Worm (Caenorhabditis elegans) whole organism, L3 larva: ENCODE measurements around the gene snr-5.

Source experiments
- R02D3.7 ChIP-seq: fragments of 150-350 bp; optimal IDR thresholded peaks from 2 replicates; lab custom pipeline; 2014; ENCODE audit warnings: missing biosample characterization, missing genetic modification characterization
- ZK546.5 ChIP-seq: sonication (generic microtip); optimal IDR thresholded peaks from 2 replicates; lab custom pipeline; 2017; ENCODE audit warnings: missing biosample characterization, missing genetic modification characterization
- aly-2 ChIP-seq: fragments of 150-350 bp; optimal IDR thresholded peaks from 2 replicates; lab custom pipeline; 2014; ENCODE audit warnings: missing biosample characterization, missing genetic modification characterization
- ceh-28 ChIP-seq: fragments of 150-350 bp; optimal IDR thresholded peaks from 2 replicates; lab custom pipeline; 2014; ENCODE audit warnings: missing biosample characterization, missing genetic modification reagents, missing genetic modification characterization
- ceh-82 ChIP-seq: fragments of 150-350 bp; optimal IDR thresholded peaks from 2 replicates; lab custom pipeline; 2014; ENCODE audit warnings: missing biosample characterization, missing genetic modification characterization
- ceh-9 ChIP-seq: sonication (generic microtip); optimal IDR thresholded peaks from 2 replicates; lab custom pipeline; 2018; ENCODE audit warnings: missing biosample characterization, missing genetic modification characterization
- daf-12 ChIP-seq: fragments of 150-350 bp; optimal IDR thresholded peaks from 2 replicates; lab custom pipeline; 2014; ENCODE audit warnings: missing biosample characterization, missing genetic modification reagents, missing genetic modification characterization
- egl-5 ChIP-seq: fragments of 150-350 bp; optimal IDR thresholded peaks from 2 replicates; lab custom pipeline; 2017; ENCODE audit warnings: missing biosample characterization, missing genetic modification reagents, missing genetic modification characterization, inconsistent platforms
- elt-1 ChIP-seq: fragments of 150-350 bp; optimal IDR thresholded peaks from 2 replicates; lab custom pipeline; 2014; ENCODE audit warnings: missing biosample characterization, missing genetic modification characterization
- elt-3 ChIP-seq, 3 experiments: fragments of 150-350 bp in 1 of 3; sonication (generic microtip) in 2 of 3; optimal IDR thresholded peaks; 2 replicates in 2 of 3; 4 replicates in 1 of 3; lab custom pipeline; 2014 to 2017; ENCODE audit warnings: missing biosample characterization in 3 of 3, missing genetic modification characterization in 3 of 3
- fkh-10 ChIP-seq: sonication (generic microtip); optimal IDR thresholded peaks from 2 replicates; lab custom pipeline; 2017; ENCODE audit warnings: missing biosample characterization, missing genetic modification reagents, missing genetic modification characterization
- fos-1 ChIP-seq: fragments of 150-350 bp; optimal IDR thresholded peaks from 2 replicates; lab custom pipeline; 2014; ENCODE audit warnings: missing biosample characterization, missing genetic modification characterization
- jun-1 ChIP-seq: fragments of 150-350 bp; optimal IDR thresholded peaks from 2 replicates; lab custom pipeline; 2014; ENCODE audit warnings: missing biosample characterization, missing genetic modification reagents, missing genetic modification characterization
- lin-15B ChIP-seq: fragments of 150-350 bp; optimal IDR thresholded peaks from 2 replicates; lab custom pipeline; 2014; ENCODE audit warnings: missing biosample characterization, missing genetic modification characterization
- lin-39 ChIP-seq: fragments of 150-350 bp; optimal IDR thresholded peaks from 2 replicates; lab custom pipeline; 2018; ENCODE audit warnings: missing biosample characterization, missing genetic modification reagents, missing genetic modification characterization
- lsy-12 ChIP-seq: sonication (generic microtip); optimal IDR thresholded peaks from 2 replicates; lab custom pipeline; 2016; ENCODE audit warnings: mild to moderate bottlenecking, missing genetic modification characterization, missing compliant biosample characterization
- mdl-1 ChIP-seq: fragments of 150-350 bp; optimal IDR thresholded peaks from 2 replicates; lab custom pipeline; 2014; ENCODE audit warnings: missing biosample characterization, missing genetic modification characterization
- mml-1 ChIP-seq: fragments of 150-350 bp; sonication (generic microtip); optimal IDR thresholded peaks from 3 replicates; lab custom pipeline; 2014; ENCODE audit warnings: missing biosample characterization, missing genetic modification characterization
- nfya-1 ChIP-seq: sonication (generic microtip); optimal IDR thresholded peaks from 2 replicates; lab custom pipeline; 2017; ENCODE audit warnings: missing genetic modification characterization, mild to moderate bottlenecking, missing compliant biosample characterization, antibody characterized with exemption, moderate library complexity; ENCODE audit not compliant: insufficient read depth
- nhr-12 ChIP-seq: fragments of 150-350 bp; optimal IDR thresholded peaks from 2 replicates; lab custom pipeline; 2014; ENCODE audit warnings: missing biosample characterization, missing genetic modification characterization
- nhr-23 ChIP-seq: fragments of 150-350 bp; optimal IDR thresholded peaks from 2 replicates; lab custom pipeline; 2014; ENCODE audit warnings: missing biosample characterization, missing genetic modification reagents, missing genetic modification characterization
- nhr-237 ChIP-seq: fragments of 150-350 bp; optimal IDR thresholded peaks from 2 replicates; lab custom pipeline; 2014; ENCODE audit warnings: missing biosample characterization, missing genetic modification characterization
- nhr-25 ChIP-seq: sonication (generic microtip); optimal IDR thresholded peaks from 2 replicates; lab custom pipeline; 2017; ENCODE audit warnings: missing biosample characterization, missing genetic modification characterization
- nhr-28 ChIP-seq: fragments of 150-350 bp; optimal IDR thresholded peaks from 2 replicates; lab custom pipeline; 2014; ENCODE audit warnings: missing biosample characterization, missing genetic modification characterization
- nhr-43 ChIP-seq: sonication (generic microtip); optimal IDR thresholded peaks from 2 replicates; lab custom pipeline; 2016; ENCODE audit warnings: mild to moderate bottlenecking, missing genetic modification characterization, missing compliant biosample characterization; ENCODE audit not compliant: poor library complexity, severe bottlenecking
- nhr-67 ChIP-seq: fragments of 150-350 bp; optimal IDR thresholded peaks from 2 replicates; lab custom pipeline; 2014; ENCODE audit warnings: missing biosample characterization, missing genetic modification characterization
- nhr-76 ChIP-seq: fragments of 150-350 bp; sonication (generic microtip); optimal IDR thresholded peaks from 5 replicates; lab custom pipeline; 2014; ENCODE audit warnings: missing biosample characterization, missing genetic modification characterization
- nhr-77 ChIP-seq: fragments of 150-350 bp; optimal IDR thresholded peaks from 2 replicates; lab custom pipeline; 2014; ENCODE audit warnings: missing biosample characterization, missing genetic modification characterization
- pha-4 ChIP-seq: fragments of 150-350 bp; optimal IDR thresholded peaks from 2 replicates; lab custom pipeline; 2014; ENCODE audit warnings: missing biosample characterization, missing genetic modification reagents, missing genetic modification characterization
- pqm-1 ChIP-seq: fragments of 150-350 bp; optimal IDR thresholded peaks from 2 replicates; lab custom pipeline; 2017; ENCODE audit warnings: missing biosample characterization, missing genetic modification characterization, inconsistent platforms
- sea-2 ChIP-seq: fragments of 150-350 bp; sonication (generic microtip); optimal IDR thresholded peaks from 4 replicates; lab custom pipeline; 2014; ENCODE audit warnings: missing biosample characterization, missing genetic modification reagents, missing genetic modification characterization
- skn-1 ChIP-seq: fragments of 150-350 bp; optimal IDR thresholded peaks from 2 replicates; lab custom pipeline; 2014; ENCODE audit warnings: missing biosample characterization, missing genetic modification characterization
- tbx-2 ChIP-seq: sonication (generic microtip); optimal IDR thresholded peaks from 2 replicates; lab custom pipeline; 2016; ENCODE audit warnings: mild to moderate bottlenecking, missing genetic modification characterization, missing compliant biosample characterization
- unc-62 ChIP-seq: fragments of 150-350 bp; sonication (generic microtip); optimal IDR thresholded peaks from 4 replicates; lab custom pipeline; 2014; ENCODE audit warnings: missing biosample characterization, missing genetic modification reagents, missing genetic modification characterization
- zag-1 ChIP-seq: fragments of 150-350 bp; optimal IDR thresholded peaks from 2 replicates; lab custom pipeline; 2014; ENCODE audit warnings: missing biosample characterization, missing genetic modification characterization
- ztf-11 ChIP-seq: fragments of 150-350 bp; optimal IDR thresholded peaks from 2 replicates; lab custom pipeline; 2014; ENCODE audit warnings: missing biosample characterization, missing genetic modification characterization
- ztf-4 ChIP-seq: fragments of 150-350 bp; optimal IDR thresholded peaks from 2 replicates; lab custom pipeline; 2014; ENCODE audit warnings: missing biosample characterization, missing genetic modification characterization

The snr-5 gene

ce11 chrIII:7866189-7866588 lies 4.3 kb downstream of the snr-5 start, which contains the start of gene cup-4:
cup-4 (plus strand) TSS chrIII:7866489.
- TF ChIP-seq ztf-4 (tag; lab: Kevin White, UChicago) (no peak), zag-1 (no peak), pha-4 (tag; lab: Kevin White, UChicago) (no peak), R02D3.7 (tag; lab: Kevin White, UChicago) (no peak), nhr-12 (tag; lab: Kevin White, UChicago) (no peak), elt-1 (tag; lab: Kevin White, UChicago) (no peak), pqm-1 (tag; lab: Kevin White, UChicago) (no peak), lin-15B (no peak), mdl-1 (tag; lab: Kevin White, UChicago) (no peak)

- TF ChIP-seq elt-3 (tag; optimal IDR thresholded peaks at IDR 0.05; lab: Kevin White, UChicago) (no peak), lin-39 (no peak), daf-12 (no peak), ZK546.5 (no peak), pqm-1 (tag; lab: Kevin White, UChicago) (no peak), ceh-9 (tag; lab: Kevin White, UChicago) (no peak), lin-15B (no peak), nhr-23 (no peak), egl-5 (no peak), zag-1 (no peak), elt-1 (tag; lab: Kevin White, UChicago) (no peak)
Measured at ce11 chrIII:7872776-7873175, 10.9 kb downstream of the snr-5 start.

- TF ChIP-seq mdl-1 (tag; lab: Kevin White, UChicago) (no peak), elt-3 (tag; optimal IDR thresholded peaks at IDR 0.05; lab: Kevin White, UChicago) (no peak), ztf-11 (tag; lab: Kevin White, UChicago) (no peak), aly-2 (tag; lab: Kevin White, UChicago) (no peak), nhr-77 (tag; lab: Kevin White, UChicago) (no peak), ceh-82 (no peak), elt-1 (tag; lab: Kevin White, UChicago) (no peak), egl-5 (no peak), nhr-28 (tag; lab: Kevin White, UChicago) (no peak), fos-1 (no peak), nhr-43 (tag; lab: Kevin White, UChicago) (no peak), ceh-9 (tag; lab: Kevin White, UChicago) (no peak)
Measured at ce11 chrIII:7873481-7873880, 11.6 kb downstream of the snr-5 start, which contains the start of gene tyr-1. tyr-1 (plus strand) TSS chrIII:7873781.

- TF ChIP-seq pha-4 (tag; lab: Kevin White, UChicago), result no peak
- no peak for TF ChIP-seq R02D3.7 (tag; lab: Kevin White, UChicago)
- no peak for TF ChIP-seq lin-15B
- no peak for TF ChIP-seq tbx-2 (tag; lab: Kevin White, UChicago)
- no peak for TF ChIP-seq nhr-23
- TF ChIP-seq nhr-76, result no peak
- TF ChIP-seq ceh-82, result no peak
- no peak for TF ChIP-seq jun-1 (tag; lab: Kevin White, UChicago)
- TF ChIP-seq egl-5, result no peak
- TF ChIP-seq mml-1 (tag; lab: Kevin White, UChicago), result no peak
- TF ChIP-seq nhr-67 (tag; lab: Kevin White, UChicago), result no peak
- no peak for TF ChIP-seq skn-1 (tag; lab: Kevin White, UChicago)
- TF ChIP-seq sea-2, result no peak
- no peak for TF ChIP-seq fkh-10 (GFP tag; lab: Kevin White, UChicago)
- no peak for TF ChIP-seq ztf-4 (tag; lab: Kevin White, UChicago)
- no peak for TF ChIP-seq mdl-1 (tag; lab: Kevin White, UChicago)
Measured at ce11 chrIII:7877090-7877489, 15.2 kb downstream of the snr-5 start.

ce11 chrIII:7878852-7879329 lies 17.0 kb downstream of the snr-5 start, which contains the start of gene sup-18:
sup-18 (minus strand) TSS chrIII:7878902.
- TF ChIP-seq nhr-28 (tag; lab: Kevin White, UChicago), result no peak
- TF ChIP-seq lsy-12 (tag; lab: Kevin White, UChicago), result no peak
- no peak for TF ChIP-seq nhr-237 (tag; lab: Kevin White, UChicago)
- no peak for TF ChIP-seq nhr-77 (tag; lab: Kevin White, UChicago)
- no peak for TF ChIP-seq unc-62 (GFP tag; lab: Kevin White, UChicago)
- TF ChIP-seq nfya-1 (tag; lab: Kevin White, UChicago), result no peak
- TF ChIP-seq ceh-28 (tag; lab: Kevin White, UChicago), result no peak
- TF ChIP-seq pha-4 (tag; lab: Kevin White, UChicago), result no peak
- no peak for TF ChIP-seq lin-15B
- TF ChIP-seq skn-1 (tag; lab: Kevin White, UChicago), result no peak
- no peak for TF ChIP-seq nhr-25
- no peak for TF ChIP-seq ZK546.5
- TF ChIP-seq daf-12, result no peak
